Fruit fly (Drosophila melanogaster): ENCODE measurements around the gene Yp3.

dm6 chrX:13764397-13765119 lies 5.2 kb downstream of the Yp3 start:
- no peak for TF ChIP-seq psq (optimal IDR thresholded peaks at IDR 0.05)
- TF ChIP-seq Dll (optimal IDR thresholded peaks at IDR 0.05): no peak
- TF ChIP-seq pan (optimal IDR thresholded peaks at IDR 0.05): no peak
- TF ChIP-seq usp (GFP tag; optimal IDR thresholded peaks at IDR 0.05): no peak
- TF ChIP-seq CG8478 (optimal IDR thresholded peaks at IDR 0.05): no peak
- TF ChIP-seq EcR (GFP tag; optimal IDR thresholded peaks at IDR 0.05): no peak

Data from whole organism.